Worm (Caenorhabditis elegans) whole organism, late embryonic: Measurements from ENCODE around the gene cpi-2.
"Not testable (repeated sequence)": the region's sequence is repeated elsewhere in the genome, so short reads cannot be mapped to it uniquely, and the experiment has no call there.

ENCODE experiments used
- K02D7.2 ChIP-seq: sonication (generic microtip); optimal IDR thresholded peaks from 2 replicates; lab custom pipeline; 2017; ENCODE audit warnings: mild to moderate bottlenecking, missing genetic modification characterization, missing compliant biosample characterization
- ceh-31 ChIP-seq: sonication (generic microtip); optimal IDR thresholded peaks from 2 replicates; lab custom pipeline; 2016; ENCODE audit warnings: missing genetic modification characterization, missing compliant biosample characterization
- hlh-30 ChIP-seq: sonication (generic microtip); optimal IDR thresholded peaks from 2 replicates; lab custom pipeline; 2017; ENCODE audit warnings: antibody characterized with exemption, missing genetic modification characterization, missing compliant biosample characterization; ENCODE audit not compliant: insufficient read depth
- hlh-8 ChIP-seq: sonication (generic microtip); optimal IDR thresholded peaks from 2 replicates; lab custom pipeline; 2016; ENCODE audit warnings: missing genotype, missing genetic modification characterization, missing compliant biosample characterization

Gene cpi-2

ce11 chrV:6067112-6067511 lies 23.2 kb downstream of the cpi-2 start, which contains the start of gene srh-10:
Gene srh-10, minus strand, starts transcription at chrV:6067140.
- no peak for TF ChIP-seq ceh-31

ce11 chrV:6069968-6070367 lies 26.1 kb downstream of the cpi-2 start, which contains the start of gene fbxa-214:
Gene fbxa-214, minus strand, starts transcription at chrV:6070068.
- TF ChIP-seq hlh-30; hlh-8 (tag; lab: Kevin White, UChicago); K02D7.2 (tag; lab: Kevin White, UChicago): not testable (repeated sequence)
- TF ChIP-seq, all 69 proteins: peak for 0; not testable (repeated sequence) for 69
